Worm (Caenorhabditis elegans) whole organism, L2 larva: ENCODE results near the gene ZK1290.1.

ENCODE experiments used
- F13H6.1 ChIP-seq: sonication (generic microtip); optimal IDR thresholded peaks from 2 replicates; lab custom pipeline; 2016; ENCODE audit warnings: missing genetic modification characterization, missing compliant biosample characterization
- R02D3.7 ChIP-seq: fragments of 150-350 bp; optimal IDR thresholded peaks from 2 replicates; lab custom pipeline; 2014; ENCODE audit warnings: missing biosample characterization, missing genetic modification characterization
- blmp-1 ChIP-seq: sonication (generic microtip); optimal IDR thresholded peaks from 2 replicates; lab custom pipeline; 2017; ENCODE audit warnings: missing genetic modification characterization, mild to moderate bottlenecking, missing compliant biosample characterization, antibody characterized with exemption, moderate library complexity; ENCODE audit not compliant: insufficient read depth
- egl-27 ChIP-seq: sonication (generic microtip); optimal IDR thresholded peaks from 3 replicates; lab custom pipeline; 2017; ENCODE audit warnings: missing biosample characterization, missing genetic modification reagents, missing genetic modification characterization
- lin-39 ChIP-seq: fragments of 150-350 bp; optimal IDR thresholded peaks from 2 replicates; lab custom pipeline; 2014; ENCODE audit warnings: missing biosample characterization, missing genetic modification reagents, missing genetic modification characterization
- nhr-23 ChIP-seq: fragments of 150-350 bp; optimal IDR thresholded peaks from 2 replicates; lab custom pipeline; 2014; ENCODE audit warnings: missing biosample characterization, missing genetic modification reagents, missing genetic modification characterization
- unc-62 ChIP-seq: fragments of 150-350 bp; optimal IDR thresholded peaks from 2 replicates; lab custom pipeline; 2014; ENCODE audit warnings: missing biosample characterization, missing genetic modification reagents, missing genetic modification characterization
- zag-1 ChIP-seq: fragments of 150-350 bp; optimal IDR thresholded peaks from 2 replicates; lab custom pipeline; 2014; ENCODE audit warnings: missing biosample characterization, missing genetic modification characterization

DNA sequence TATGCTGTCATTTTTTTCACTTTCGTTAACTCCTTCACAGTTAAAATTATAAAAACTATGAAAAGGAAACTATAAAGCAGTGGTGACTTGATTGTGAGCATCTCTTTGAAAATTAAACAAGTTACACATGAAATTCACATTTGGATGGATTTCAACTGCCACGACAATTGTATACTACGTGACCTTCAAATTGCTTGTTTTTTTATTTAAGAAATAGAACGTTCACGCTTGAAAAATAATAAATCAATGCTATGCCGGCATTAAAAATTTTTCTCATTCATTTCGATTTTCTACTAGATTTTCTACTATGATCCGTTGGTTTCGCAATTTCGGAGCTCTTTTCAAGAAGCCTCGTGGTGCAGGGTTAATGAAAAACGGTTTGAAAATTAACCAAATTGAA is 36.1 kb upstream of the ZK1290.1 start, which contains the start of the genes ZK1290.7 and rnh-1.1:
- TF ChIP-seq egl-27 (no peak), zag-1 (tag; lab: Kevin White, UChicago) (no peak), nhr-23 (no peak), unc-62 (no peak), F13H6.1 (tag; lab: Kevin White, UChicago) (no peak), R02D3.7 (no peak), blmp-1 (tag; lab: Kevin White, UChicago) (no peak), lin-39 (tag; lab: Kevin White, UChicago) (no peak)
